Fruit fly (Drosophila melanogaster): ENCODE measurements around the gene CG7044.

Gene CG7044

dm6 chr3R:21111046-21111480, 9.5 kb upstream of the CG7044 start, which contains the start of gene Rab11 (continued):
- TF ChIP-seq chinmo (GFP tag; IDR thresholded peaks at IDR 0.05; ENCODE audit: partially characterized antibody) (peak; percentile 61; the same call in 3 of the 4 replicates), CG18262 (tag; optimal IDR thresholded peaks at IDR 0.05) (peak; percentile 63), Adf1 (GFP tag; IDR thresholded peaks at IDR 0.05) (no peak), tx (GFP tag; optimal IDR thresholded peaks at IDR 0.05) (peak; percentile 8), pum (GFP tag; optimal IDR thresholded peaks at IDR 0.05) (peak; percentile 52), CG8359 (GFP tag; optimal IDR thresholded peaks at IDR 0.05; ENCODE audit: borderline replicate concordance) (no peak), Myb (GFP tag; optimal IDR thresholded peaks at IDR 0.05) (no peak), CG14860 (GFP tag; IDR thresholded peaks at IDR 0.05; ENCODE audit: partially characterized antibody) (peak; percentile 86), CG7556 (GFP tag; optimal IDR thresholded peaks at IDR 0.05) (peak; percentile 42), CG3163 (GFP tag; optimal IDR thresholded peaks at IDR 0.05) (no peak), slou (GFP tag; optimal IDR thresholded peaks at IDR 0.05) (no peak), CG1529 (GFP tag; optimal IDR thresholded peaks at IDR 0.05) (no peak), CG1024 (GFP tag; IDR thresholded peaks at IDR 0.05) (no peak), CG7987 (GFP tag; optimal IDR thresholded peaks at IDR 0.05) (no peak), Poxn (GFP tag; IDR thresholded peaks at IDR 0.05) (no peak), trh (GFP tag; optimal IDR thresholded peaks at IDR 0.05) (no peak), sqz (GFP tag; optimal IDR thresholded peaks at IDR 0.05) (no peak), pros (GFP tag; optimal IDR thresholded peaks at IDR 0.05) (no peak), yki (optimal IDR thresholded peaks at IDR 0.05) (no peak), CG9932 (GFP tag; IDR thresholded peaks at IDR 0.05) (peak; percentile 78), toy (GFP tag; IDR thresholded peaks at IDR 0.05) (no peak), BtbVII (GFP tag; optimal IDR thresholded peaks at IDR 0.05) (no peak), Abd-B (GFP tag; optimal IDR thresholded peaks at IDR 0.05) (peak; percentile 66), tio (GFP tag; optimal IDR thresholded peaks at IDR 0.05) (no peak), MESR4 (GFP tag; optimal IDR thresholded peaks at IDR 0.05) (no peak), mld (GFP tag; IDR thresholded peaks at IDR 0.05; ENCODE audit: partially characterized antibody) (peak; percentile 77), chm (GFP tag; IDR thresholded peaks at IDR 0.05) (no peak), dan (GFP tag; IDR thresholded peaks at IDR 0.05) (no peak), sens-2 (GFP tag; IDR thresholded peaks at IDR 0.05) (no peak), Xbp1 (GFP tag; optimal IDR thresholded peaks at IDR 0.05) (peak; percentile 71), Ets65A (GFP tag) (peak; percentile 8), NC2α (GFP tag; optimal IDR thresholded peaks at IDR 0.05) (no peak), CG8944 (GFP tag; optimal IDR thresholded peaks at IDR 0.05) (peak; percentile 34), onecut (GFP tag; IDR thresholded peaks at IDR 0.05) (no peak; the same call in none of the 2 replicates), rib (GFP tag; IDR thresholded peaks at IDR 0.05) (no peak), CG11696 (GFP tag; IDR thresholded peaks at IDR 0.05) (no peak), CHES-1-like (GFP tag; optimal IDR thresholded peaks at IDR 0.05) (no peak), sob (GFP tag; IDR thresholded peaks at IDR 0.05) (peak; percentile 37; the same call in 1 of the 2 replicates), CG12659 (GFP tag; optimal IDR thresholded peaks at IDR 0.05) (peak; percentile 56), Eip74EF (GFP tag; optimal IDR thresholded peaks at IDR 0.05) (no peak), pan (optimal IDR thresholded peaks at IDR 0.05) (no peak), pan (GFP tag; optimal IDR thresholded peaks at IDR 0.05 in 1 of 2, IDR thresholded peaks at IDR 0.05 in 1 of 2) (no peak), Dad (GFP tag; optimal IDR thresholded peaks at IDR 0.05) (peak; percentile 27), CG15011 (GFP tag; optimal IDR thresholded peaks at IDR 0.05) (no peak), gcm (GFP tag; optimal IDR thresholded peaks at IDR 0.05) (peak; percentile 14), pfk (GFP tag; optimal IDR thresholded peaks at IDR 0.05) (no peak), CG7839 (tag; optimal IDR thresholded peaks at IDR 0.05) (peak; percentile 54), her (GFP tag; optimal IDR thresholded peaks at IDR 0.05) (no peak), ci (GFP tag; IDR thresholded peaks at IDR 0.05) (no peak), CG2678 (tag; optimal IDR thresholded peaks at IDR 0.05) (peak; percentile 68), Spps (tag; optimal IDR thresholded peaks at IDR 0.05) (no peak), CG2120 (GFP tag; optimal IDR thresholded peaks at IDR 0.05) (peak; percentile 68)
